Fruit fly (Drosophila melanogaster) whole organism, prepupa: Measurements from ENCODE around the gene Ankrd49.

Experiments
- Blimp-1 ChIP-seq: fragments of 200-800 bp; sonication (Bioruptor generic); optimal IDR thresholded peaks from 3 replicates; lab custom pipeline; 2017; ENCODE audit warnings: missing biosample characterization, missing genetic modification characterization, mild to moderate bottlenecking, moderate library complexity, missing genetic modification reagents
- CG10631 ChIP-seq: fragments of 200-800 bp; sonication (Bioruptor generic); optimal IDR thresholded peaks from 2 replicates; lab custom pipeline; 2016; ENCODE audit warnings: missing biosample characterization, missing genetic modification characterization
- CG10669 ChIP-seq: fragments of 200-800 bp; sonication (Bioruptor generic); optimal IDR thresholded peaks from 3 replicates; lab custom pipeline; 2018; ENCODE audit warnings: missing biosample characterization, mild to moderate bottlenecking, missing genetic modification characterization, moderate library complexity
- CG15336 ChIP-seq: fragments of 200-800 bp; sonication (Bioruptor generic); IDR thresholded peaks from 2 replicates; pipeline ENCODE4 v1.3.6; 2022; ENCODE audit warnings: missing biosample characterization, missing genetic modification characterization
- CG1621 ChIP-seq: fragments of 200-800 bp; sonication (Bioruptor generic); optimal IDR thresholded peaks from 3 replicates; lab custom pipeline; 2018; ENCODE audit warnings: missing biosample characterization, mild to moderate bottlenecking, missing genetic modification characterization
- CG16779 ChIP-seq: fragments of 200-800 bp; sonication (Bioruptor generic); optimal IDR thresholded peaks from 3 replicates; lab custom pipeline; 2017; ENCODE audit warnings: missing biosample characterization, mild to moderate bottlenecking, missing genetic modification characterization
- CG3032 ChIP-seq: fragments of 200-800 bp; optimal IDR thresholded peaks from 2 replicates; lab custom pipeline; 2019; ENCODE audit warnings: missing biosample characterization, mild to moderate bottlenecking, missing genetic modification characterization, moderate library complexity
- CG31627 ChIP-seq: fragments of 200-800 bp; sonication (Bioruptor generic); optimal IDR thresholded peaks from 3 replicates; lab custom pipeline; 2016; ENCODE audit warnings: missing biosample characterization, missing genetic modification characterization
- CG32006 ChIP-seq: fragments of 200-800 bp; sonication (Bioruptor generic); optimal IDR thresholded peaks from 3 replicates; lab custom pipeline; 2017; ENCODE audit warnings: missing biosample characterization, mild to moderate bottlenecking, missing genetic modification characterization
- CG3919 ChIP-seq: fragments of 200-800 bp; sonication (Bioruptor generic); optimal IDR thresholded peaks from 3 replicates; lab custom pipeline; 2016; ENCODE audit warnings: missing biosample characterization, missing genetic modification characterization
- CG4318 ChIP-seq: fragments of 200-800 bp; sonication (Bioruptor generic); optimal IDR thresholded peaks from 3 replicates; lab custom pipeline; 2017; ENCODE audit warnings: missing biosample characterization, mild to moderate bottlenecking, missing genetic modification characterization
- CG6163 ChIP-seq: fragments of 200-800 bp; sonication (Bioruptor generic); IDR thresholded peaks from 3 replicates; pipeline ENCODE4 v1.3.6; 2022; ENCODE audit warnings: missing biosample characterization, missing genetic modification characterization
- CG6276 ChIP-seq: fragments of 200-800 bp; sonication (Bioruptor generic); optimal IDR thresholded peaks from 2 replicates; lab custom pipeline; 2017; ENCODE audit warnings: missing biosample characterization, mild to moderate bottlenecking, missing genetic modification characterization
- CG6792 ChIP-seq: fragments of 200-800 bp; sonication (Bioruptor generic); optimal IDR thresholded peaks from 3 replicates; lab custom pipeline; 2016; ENCODE audit warnings: missing biosample characterization, missing genetic modification characterization
- CG6808 ChIP-seq: fragments of 200-800 bp; sonication (Bioruptor generic); optimal IDR thresholded peaks from 3 replicates; lab custom pipeline; 2017; ENCODE audit warnings: missing biosample characterization, missing genetic modification characterization, mild to moderate bottlenecking, moderate library complexity, missing genetic modification reagents
- CG7368 ChIP-seq: fragments of 200-800 bp; sonication (Bioruptor generic); optimal IDR thresholded peaks from 3 replicates; lab custom pipeline; 2016; ENCODE audit warnings: missing biosample characterization, missing genetic modification characterization
- CG9139 ChIP-seq: fragments of 200-800 bp; sonication (Bioruptor generic); optimal IDR thresholded peaks from 3 replicates; lab custom pipeline; 2017; ENCODE audit warnings: missing biosample characterization, mild to moderate bottlenecking, missing genetic modification characterization
- Eip78C ChIP-seq: fragments of 200-800 bp; sonication (Bioruptor generic); peaks from one replicate; lab custom pipeline; 2016; ENCODE audit warnings: missing biosample characterization, missing genetic modification characterization
- Eip93F ChIP-seq: fragments of 200-800 bp; sonication (Bioruptor generic); optimal IDR thresholded peaks from 2 replicates; lab custom pipeline; 2016; ENCODE audit warnings: missing biosample characterization, mild to moderate bottlenecking, missing genetic modification characterization
- Ets21C ChIP-seq: fragments of 200-800 bp; sonication (Bioruptor generic); optimal IDR thresholded peaks from 3 replicates; lab custom pipeline; 2016; ENCODE audit warnings: missing biosample characterization, missing genetic modification characterization
- Ets96B ChIP-seq: fragments of 200-800 bp; optimal IDR thresholded peaks from 2 replicates; lab custom pipeline; 2019; ENCODE audit warnings: missing biosample characterization, mild to moderate bottlenecking, missing genetic modification characterization, moderate library complexity
- Hr39 ChIP-seq: fragments of 200-800 bp; sonication (Bioruptor generic); optimal IDR thresholded peaks from 2 replicates; lab custom pipeline; 2016; ENCODE audit warnings: missing biosample characterization, missing genetic modification characterization
- Hr4 ChIP-seq: fragments of 200-800 bp; sonication (Bioruptor generic); optimal IDR thresholded peaks from 3 replicates; lab custom pipeline; 2016; ENCODE audit warnings: missing biosample characterization, missing genetic modification characterization
- Lpt ChIP-seq: fragments of 200-800 bp; sonication (Bioruptor generic); optimal IDR thresholded peaks from 3 replicates; lab custom pipeline; 2016; ENCODE audit warnings: missing biosample characterization, missing genetic modification characterization
- OdsH ChIP-seq: fragments of 200-800 bp; sonication (Bioruptor generic); optimal IDR thresholded peaks from 3 replicates; lab custom pipeline; 2016; ENCODE audit warnings: missing biosample characterization, missing genetic modification characterization
- Sox102F ChIP-seq: fragments of 200-800 bp; sonication (Bioruptor generic); optimal IDR thresholded peaks from 2 replicates; lab custom pipeline; 2016; ENCODE audit warnings: missing biosample characterization, mild to moderate bottlenecking, missing genetic modification characterization
- Sox14 ChIP-seq: fragments of 200-800 bp; sonication (Bioruptor generic); optimal IDR thresholded peaks from 3 replicates; lab custom pipeline; 2016; ENCODE audit warnings: missing biosample characterization, missing genetic modification characterization
- achi ChIP-seq: fragments of 200-800 bp; sonication (Bioruptor generic); optimal IDR thresholded peaks from 3 replicates; lab custom pipeline; 2016; ENCODE audit warnings: missing biosample characterization, missing genetic modification characterization
- acj6 ChIP-seq: fragments of 200-800 bp; sonication (Bioruptor generic); optimal IDR thresholded peaks from 3 replicates; lab custom pipeline; 2016; ENCODE audit warnings: missing biosample characterization, missing genetic modification characterization
- cyc ChIP-seq: fragments of 200-800 bp; sonication (Bioruptor generic); optimal IDR thresholded peaks from 3 replicates; lab custom pipeline; 2016; ENCODE audit warnings: missing biosample characterization, missing genetic modification characterization
- dac ChIP-seq: fragments of 200-800 bp; sonication (Bioruptor generic); optimal IDR thresholded peaks from 2 replicates; lab custom pipeline; 2017; ENCODE audit warnings: missing biosample characterization, mild to moderate bottlenecking, missing genetic modification characterization
- dsx ChIP-seq: fragments of 200-800 bp; optimal IDR thresholded peaks from 3 replicates; lab custom pipeline; 2019; ENCODE audit warnings: missing biosample characterization, mild to moderate bottlenecking, missing genetic modification characterization, moderate library complexity; ENCODE audit not compliant: poor library complexity, severe bottlenecking
- eg ChIP-seq: fragments of 200-800 bp; sonication (Bioruptor generic); IDR thresholded peaks from 3 replicates; pipeline ENCODE4 v1.3.6; 2022; ENCODE audit warnings: missing biosample characterization, missing genetic modification characterization
- esn ChIP-seq: fragments of 200-800 bp; sonication (Bioruptor generic); optimal IDR thresholded peaks from 2 replicates; lab custom pipeline; 2016; ENCODE audit warnings: missing biosample characterization, mild to moderate bottlenecking, missing genetic modification characterization, moderate library complexity
- fd59A ChIP-seq: fragments of 200-800 bp; sonication (Bioruptor generic); optimal IDR thresholded peaks from 2 replicates; lab custom pipeline; 2017; ENCODE audit warnings: missing biosample characterization, mild to moderate bottlenecking, missing genetic modification characterization, missing genetic modification reagents
- fd85E ChIP-seq: fragments of 200-800 bp; sonication (Bioruptor generic); optimal IDR thresholded peaks from 3 replicates; lab custom pipeline; 2016; ENCODE audit warnings: missing biosample characterization, missing genetic modification characterization
- fkh ChIP-seq: fragments of 200-800 bp; sonication (Bioruptor generic); optimal IDR thresholded peaks from 3 replicates; lab custom pipeline; 2017; ENCODE audit warnings: missing biosample characterization, mild to moderate bottlenecking, missing genetic modification characterization, moderate library complexity
- lz ChIP-seq: fragments of 200-800 bp; sonication (Bioruptor generic); optimal IDR thresholded peaks from 3 replicates; lab custom pipeline; 2016; ENCODE audit warnings: missing biosample characterization, missing genetic modification characterization
- pdm3 ChIP-seq: fragments of 200-800 bp; sonication (Bioruptor generic); optimal IDR thresholded peaks from 3 replicates; lab custom pipeline; 2016; ENCODE audit warnings: missing biosample characterization, missing genetic modification characterization
- salr ChIP-seq, 2 experiments: fragments of 200-800 bp; sonication (Bioruptor generic); optimal IDR thresholded peaks; 3 replicates each; lab custom pipeline; 2016 to 2018; ENCODE audit warnings: missing biosample characterization in 2 of 2, missing genetic modification characterization in 2 of 2, mild to moderate bottlenecking in 1 of 2
- ss ChIP-seq, 2 experiments: fragments of 200-800 bp; sonication (Bioruptor generic); optimal IDR thresholded peaks; 2 replicates in 1 of 2; 3 replicates in 1 of 2; lab custom pipeline; 2017 to 2018; ENCODE audit warnings: mild to moderate bottlenecking in 2 of 2, missing biosample characterization in 2 of 2, missing genetic modification characterization in 2 of 2, moderate library complexity in 1 of 2
- svp ChIP-seq: fragments of 200-800 bp; sonication (Bioruptor generic); peaks from one replicate; lab custom pipeline; 2016; ENCODE audit warnings: missing biosample characterization, missing genetic modification characterization
- topi ChIP-seq: fragments of 200-800 bp; sonication (Bioruptor generic); optimal IDR thresholded peaks from 3 replicates; lab custom pipeline; 2016; ENCODE audit warnings: missing biosample characterization, missing genetic modification characterization
- vri ChIP-seq: fragments of 200-800 bp; sonication (Bioruptor generic); optimal IDR thresholded peaks from 3 replicates; lab custom pipeline; 2016; ENCODE audit warnings: missing biosample characterization, mild to moderate bottlenecking, missing genetic modification characterization

Ankrd49 gene

dm6 chr2L:14997370-14997769 is 9.9 kb downstream of the Ankrd49 start, which contains the start of gene mol:
Gene mol (minus strand): TSS chr2L:14997559.
- TF ChIP-seq ss (GFP tag; optimal IDR thresholded peaks at IDR 0.05; lab: Kevin White, UChicago) (peak; percentile 61 to 66), vri (GFP tag; lab: Kevin White, UChicago) (peak; percentile 34), CG10631 (GFP tag; lab: Kevin White, UChicago) (no peak), Blimp-1 (GFP tag; lab: Kevin White, UChicago) (peak; percentile 24), CG4318 (GFP tag; lab: Kevin White, UChicago) (no peak), fd85E (no peak), CG3032 (tag; lab: Kevin White, UChicago) (no peak), CG6792 (no peak), Ets21C (GFP tag; lab: Kevin White, UChicago) (no peak), Eip78C (GFP tag; lab: Kevin White, UChicago) (peak; percentile 66), achi (GFP tag; lab: Kevin White, UChicago) (no peak), eg (peak; percentile 51), CG9139 (GFP tag; lab: Kevin White, UChicago) (peak; percentile 60), dsx (peak; percentile 56), CG6163 (GFP tag; lab: Robert Waterston, UW) (peak; percentile 62), esn (GFP tag; lab: Kevin White, UChicago) (no peak), cyc (no peak), CG15336 (GFP tag; lab: Robert Waterston, UW) (peak; percentile 20; the same call in 1 of the 2 replicates), CG1621 (tag; lab: Kevin White, UChicago) (peak; percentile 21), Ets96B (tag; lab: Kevin White, UChicago) (peak; percentile 3), CG6808 (GFP tag; lab: Kevin White, UChicago) (peak; percentile 7)

DNA sequence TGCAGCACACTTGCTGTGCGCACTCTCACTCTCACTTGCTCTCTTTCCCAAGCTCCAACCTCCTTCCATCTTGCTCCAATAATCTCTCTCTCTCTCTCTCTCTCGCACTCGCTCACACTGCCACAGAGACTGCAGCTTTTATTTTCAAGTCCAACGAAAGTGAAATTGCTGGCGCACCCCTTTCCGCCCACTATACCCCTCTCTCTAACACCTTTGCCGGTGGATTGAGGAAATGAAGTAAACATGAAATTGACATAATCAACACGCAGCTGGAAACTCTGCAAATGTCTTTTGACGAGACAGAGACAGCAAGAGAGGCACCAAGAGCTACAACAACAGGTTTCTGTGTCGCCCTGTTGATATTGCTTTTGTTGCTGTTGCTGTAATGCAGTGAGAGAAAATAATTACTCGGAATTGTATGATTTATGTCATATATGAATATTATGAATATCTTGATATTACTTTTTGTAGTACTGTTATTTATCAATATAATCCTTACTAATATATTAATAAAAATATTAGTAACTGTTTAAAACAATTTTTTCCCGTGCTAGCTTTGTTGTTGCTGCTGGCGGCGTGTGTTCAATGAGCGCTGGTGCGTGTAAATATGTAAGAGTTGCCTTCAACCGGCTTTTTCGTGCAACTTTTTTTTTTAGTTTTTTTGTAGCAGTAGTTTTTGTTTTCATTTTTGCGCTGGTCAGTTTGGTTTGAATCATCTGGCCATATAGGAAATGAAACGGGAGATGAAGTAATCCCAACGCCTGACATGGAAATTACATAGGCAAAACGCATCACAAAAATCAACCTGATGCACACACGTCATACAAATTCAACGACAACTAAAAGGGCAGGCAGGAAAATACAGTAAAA is 11.4 kb downstream of the Ankrd49 start:
- peak; percentile 89 for TF ChIP-seq CG7368 (GFP tag; lab: Kevin White, UChicago)
- TF ChIP-seq ss (GFP tag; optimal IDR thresholded peaks at IDR 0.05; lab: Kevin White, UChicago), result peak; percentile 97
- TF ChIP-seq CG31627, result peak; percentile 54
- TF ChIP-seq CG32006, result peak; percentile 96
- TF ChIP-seq CG3032 (tag; lab: Kevin White, UChicago), result peak; percentile 97
- peak; percentile 94 for TF ChIP-seq CG3919 (GFP tag; lab: Kevin White, UChicago)
- peak; percentile 66 for TF ChIP-seq Eip93F (GFP tag; lab: Kevin White, UChicago)
- TF ChIP-seq Sox102F (GFP tag; lab: Kevin White, UChicago), result peak; percentile 79
- TF ChIP-seq OdsH (GFP tag; lab: Kevin White, UChicago), result peak; percentile 95
- TF ChIP-seq CG16779 (tag; lab: Kevin White, UChicago), result peak; percentile 83
- TF ChIP-seq Sox14 (GFP tag; lab: Kevin White, UChicago), result peak; percentile 78
- TF ChIP-seq dsx, result peak; percentile 97
- peak; percentile 77 for TF ChIP-seq dac
- peak; percentile 98 for TF ChIP-seq Ets96B (tag; lab: Kevin White, UChicago)
- peak; percentile 70 for TF ChIP-seq topi (GFP tag; lab: Kevin White, UChicago)
- peak; percentile 95 for TF ChIP-seq acj6
- TF ChIP-seq CG9139 (GFP tag; lab: Kevin White, UChicago), result peak; percentile 90
- peak; percentile 88 for TF ChIP-seq Lpt (GFP tag; lab: Kevin White, UChicago)
- TF ChIP-seq Hr4 (GFP tag; lab: Kevin White, UChicago), result peak; percentile 89
- TF ChIP-seq pdm3 (GFP tag; lab: Kevin White, UChicago), result peak; percentile 79
- peak; percentile 85 for TF ChIP-seq svp (GFP tag; lab: Kevin White, UChicago)
- TF ChIP-seq CG15336 (GFP tag; lab: Robert Waterston, UW), result peak; percentile 97
- peak; percentile 89 for TF ChIP-seq CG1621 (tag; lab: Kevin White, UChicago)
- TF ChIP-seq fd59A, result peak; percentile 95
- TF ChIP-seq fkh, result peak; percentile 85
- TF ChIP-seq vri (GFP tag; lab: Kevin White, UChicago), result peak; percentile 90
- TF ChIP-seq CG6163 (GFP tag; lab: Robert Waterston, UW), result peak; percentile 97
- peak; percentile 97 for TF ChIP-seq eg
- TF ChIP-seq cyc, result peak; percentile 77
- peak; percentile 97 for TF ChIP-seq CG10631 (GFP tag; lab: Kevin White, UChicago)
- peak; percentile 73 for TF ChIP-seq lz (GFP tag; lab: Kevin White, UChicago)
- peak; percentile 95 for TF ChIP-seq CG10669
- TF ChIP-seq CG6276 (GFP tag; lab: Kevin White, UChicago), result peak; percentile 86
- TF ChIP-seq fd85E, result peak; percentile 63
- peak; percentile 91 for TF ChIP-seq CG6792
- peak; percentile 94 for TF ChIP-seq CG6808 (GFP tag; lab: Kevin White, UChicago)
- TF ChIP-seq Hr39, result peak; percentile 61
- TF ChIP-seq salr (GFP tag; optimal IDR thresholded peaks at IDR 0.05; lab: Kevin White, UChicago), result peak; percentile 87 to 88
- TF ChIP-seq Ets21C (GFP tag; lab: Kevin White, UChicago), result peak; percentile 66
